Fruit fly (Drosophila melanogaster): ENCODE results near the gene CG8072.
A peak's percentile ranks its signal among the peaks of the same experiment; 100 is the strongest.

CG8072 gene

DNA sequence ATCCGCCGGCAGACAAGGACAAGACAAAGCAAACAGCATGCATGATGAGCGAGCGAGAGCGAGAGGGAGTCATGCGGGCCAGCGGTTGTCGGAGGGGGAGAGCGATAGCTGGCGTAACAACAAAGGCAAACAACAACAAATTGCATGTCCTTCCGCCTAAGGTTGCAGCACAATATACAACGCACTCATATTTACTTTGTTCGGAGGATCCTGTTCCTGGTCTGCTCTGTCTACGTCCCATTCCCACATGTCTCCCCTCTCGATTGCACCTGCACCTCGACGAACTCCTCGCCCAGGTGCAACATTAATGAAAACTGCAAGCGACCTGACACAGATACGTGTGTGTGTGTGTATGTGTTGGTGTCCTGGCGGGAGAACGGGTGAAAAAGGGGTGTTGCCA is 37.6 kb downstream of the CG8072 start:
- TF ChIP-seq CG1832 (GFP tag; optimal IDR thresholded peaks at IDR 0.05) (peak; percentile 41), tna (GFP tag; IDR thresholded peaks at IDR 0.05; ENCODE audit: partially characterized antibody) (no peak), eve (GFP tag; optimal IDR thresholded peaks at IDR 0.05) (no peak), CG17912 (GFP tag; optimal IDR thresholded peaks at IDR 0.05) (no peak), CG8359 (GFP tag; optimal IDR thresholded peaks at IDR 0.05; ENCODE audit: borderline replicate concordance) (no peak), da (GFP tag; optimal IDR thresholded peaks at IDR 0.05) (no peak), CG4282 (GFP tag; optimal IDR thresholded peaks at IDR 0.05) (no peak), Dek (tag; optimal IDR thresholded peaks at IDR 0.05) (no peak), kay (GFP tag; optimal IDR thresholded peaks at IDR 0.05) (no peak), aop (GFP tag; IDR thresholded peaks at IDR 0.05) (no peak), CG15479 (GFP tag; optimal IDR thresholded peaks at IDR 0.05) (no peak), CG13296 (GFP tag; optimal IDR thresholded peaks at IDR 0.05) (no peak), CG2875 (GFP tag; optimal IDR thresholded peaks at IDR 0.05) (no peak), twi (tag; optimal IDR thresholded peaks at IDR 0.05) (no peak), ssp (GFP tag; IDR thresholded peaks at IDR 0.05) (peak; percentile 4; the same call in 1 of the 2 replicates), Xrp1 (GFP tag; IDR thresholded peaks at IDR 0.05) (no peak), CG14441 (GFP tag; IDR thresholded peaks at IDR 0.05) (no peak), klu (GFP tag; IDR thresholded peaks at IDR 0.05) (no peak), D (optimal IDR thresholded peaks at IDR 0.05) (peak; percentile 74), D (GFP tag; optimal IDR thresholded peaks at IDR 0.05) (no peak), CG9932 (GFP tag; IDR thresholded peaks at IDR 0.05) (no peak), prd (optimal IDR thresholded peaks at IDR 0.05) (no peak), prd (GFP tag; IDR thresholded peaks at IDR 0.05) (no peak), CG8478 (optimal IDR thresholded peaks at IDR 0.05) (peak; percentile 65), Fer3 (tag; optimal IDR thresholded peaks at IDR 0.05) (no peak)

- TF ChIP-seq pros (GFP tag; optimal IDR thresholded peaks at IDR 0.05) (peak; percentile 66), pnt (GFP tag; optimal IDR thresholded peaks at IDR 0.05) (no peak), z (GFP tag; IDR thresholded peaks at IDR 0.05) (peak; percentile 70; the same call in 2 of the 3 replicates), grau (tag; optimal IDR thresholded peaks at IDR 0.05) (no peak), ci (GFP tag; IDR thresholded peaks at IDR 0.05) (no peak)
These were observed 45.7 kb downstream of the CG8072 start for dm6 chr3L:10197360-10197759.

dm6 chr3L:10198571-10198970 is 46.9 kb downstream of the CG8072 start:
- no peak for TF ChIP-seq Oaz (GFP tag; IDR thresholded peaks at IDR 0.05)
- no peak for TF ChIP-seq sens (GFP tag)
- no peak for TF ChIP-seq tin (GFP tag; optimal IDR thresholded peaks at IDR 0.05)
- no peak for TF ChIP-seq CG10565 (GFP tag; optimal IDR thresholded peaks at IDR 0.05)
- no peak for TF ChIP-seq CG9727 (GFP tag; optimal IDR thresholded peaks at IDR 0.05)
- TF ChIP-seq Drgx (GFP tag; IDR thresholded peaks at IDR 0.05): peak; percentile 46; the same call in 1 of the 2 replicates
- no peak for TF ChIP-seq CG16863 (GFP tag; optimal IDR thresholded peaks at IDR 0.05)
- TF ChIP-seq CG3163 (GFP tag; optimal IDR thresholded peaks at IDR 0.05): no peak
- no peak for TF ChIP-seq YL-1 (GFP tag; optimal IDR thresholded peaks at IDR 0.05)
- TF ChIP-seq dmrt99B (tag; optimal IDR thresholded peaks at IDR 0.05): peak; percentile 21
- no peak for TF ChIP-seq chn (GFP tag; optimal IDR thresholded peaks at IDR 0.05)
- TF ChIP-seq vvl (GFP tag; IDR thresholded peaks at IDR 0.05): peak; percentile 28; the same call in 1 of the 2 replicates
- TF ChIP-seq Hr51 (GFP tag; optimal IDR thresholded peaks at IDR 0.05): peak in 1 of 2 experiments; percentile 7
- TF ChIP-seq gfzf (GFP tag; optimal IDR thresholded peaks at IDR 0.05): no peak
- no peak for TF ChIP-seq sens-2 (GFP tag; IDR thresholded peaks at IDR 0.05)
